Fruit fly (Drosophila melanogaster) Kc167 (cell line): Measurements from ENCODE around the gene CG14401.

Source experiments
- Sin3A ChIP-seq: fragments of >200 bp; optimal IDR thresholded peaks from 2 replicates; lab custom pipeline; 2018; ENCODE audit warnings: missing external identifiers
- h ChIP-seq: fragments of >200 bp; optimal IDR thresholded peaks from 3 replicates; lab custom pipeline; 2018; ENCODE audit warnings: missing external identifiers
- insv ChIP-seq: fragments of >200 bp; optimal IDR thresholded peaks from 3 replicates; lab custom pipeline; 2018; ENCODE audit warnings: missing external identifiers
- psq ChIP-seq: fragments of >200 bp; optimal IDR thresholded peaks from 2 replicates; lab custom pipeline; 2017; ENCODE audit warnings: missing external identifiers
- ttk ChIP-seq: sonication (Bioruptor generic); optimal IDR thresholded peaks from 2 replicates; lab custom pipeline; 2017; ENCODE audit warnings: missing external identifiers

dm6 chr2L:20823196-20824105 is 46.2 kb upstream of the CG14401 start:
- TF ChIP-seq h, result no peak
- no peak for TF ChIP-seq ttk
- no peak for TF ChIP-seq psq (lab: Kevin White, UChicago)
- no peak for TF ChIP-seq Sin3A (lab: Kevin White, UChicago)
- TF ChIP-seq insv (lab: Kevin White, UChicago), result no peak
